Worm (Caenorhabditis elegans): Measurements from ENCODE around the gene R10D12.7.

Gene R10D12.7

ce11 chrV:13934545-13934944 lies 15.3 kb upstream of the R10D12.7 start, which contains the start of gene R10D12.1:
Gene R10D12.1 (minus strand): TSS chrV:13934645.
- TF ChIP-seq unc-62 (GFP tag; optimal IDR thresholded peaks at IDR 0.05): no peak

- no peak for TF ChIP-seq unc-62 (GFP tag; optimal IDR thresholded peaks at IDR 0.05)
These were observed 14.4 kb upstream of the R10D12.7 start for ce11 chrV:13935423-13935822.

ce11 chrV:13936052-13936451 lies 13.8 kb upstream of the R10D12.7 start:
- TF ChIP-seq unc-62 (GFP tag; optimal IDR thresholded peaks at IDR 0.05): no peak

- TF ChIP-seq unc-62 (GFP tag; optimal IDR thresholded peaks at IDR 0.05): no peak
These were observed 13.0 kb upstream of the R10D12.7 start, which contains the start of gene srw-145 for ce11 chrV:13936850-13937249. Gene srw-145 (plus strand): TSS chrV:13937150.

- no peak for TF ChIP-seq unc-62 (GFP tag; optimal IDR thresholded peaks at IDR 0.05)
These were observed 7.8 kb upstream of the R10D12.7 start, which contains the start of gene dpr-1 for ce11 chrV:13942082-13942481. Gene dpr-1 (minus strand): TSS chrV:13942182.

- TF ChIP-seq unc-62 (GFP tag; optimal IDR thresholded peaks at IDR 0.05): no peak
These were observed 3.4 kb upstream of the R10D12.7 start, which contains the start of the genes srx-10 and clec-226 for ce11 chrV:13946385-13947019. Gene srx-10 (minus strand): TSS chrV:13946485. Gene clec-226 (plus strand): TSS chrV:13946969.

ce11 chrV:13949010-13949409 lies 842 bp upstream of the R10D12.7 start, which contains the start of gene R10D12.6:
Gene R10D12.6 (plus strand): TSS chrV:13949310.
- no peak for TF ChIP-seq unc-62 (GFP tag; optimal IDR thresholded peaks at IDR 0.05)

- no peak for TF ChIP-seq unc-62 (GFP tag; optimal IDR thresholded peaks at IDR 0.05)
These were observed 3.3 kb downstream of the R10D12.7 start, which contains the start of gene R10D12.8 for ce11 chrV:13953191-13953590. Gene R10D12.8 (minus strand): TSS chrV:13953291.

ce11 chrV:13954056-13954455 lies 4.2 kb downstream of the R10D12.7 start, which contains the start of gene swt-6:
Gene swt-6 (plus strand): TSS chrV:13954356.
- TF ChIP-seq unc-62 (GFP tag; optimal IDR thresholded peaks at IDR 0.05): no peak

ce11 chrV:13955370-13956089 lies 5.7 kb downstream of the R10D12.7 start:
- TF ChIP-seq unc-62 (GFP tag; optimal IDR thresholded peaks at IDR 0.05): no peak

- no peak for TF ChIP-seq unc-62 (GFP tag; optimal IDR thresholded peaks at IDR 0.05)
These were observed 7.8 kb downstream of the R10D12.7 start for ce11 chrV:13957691-13958090.

- TF ChIP-seq unc-62 (GFP tag; optimal IDR thresholded peaks at IDR 0.05): no peak
These were observed 8.4 kb downstream of the R10D12.7 start, which contains the start of gene R10D12.10 for ce11 chrV:13958247-13958646. Gene R10D12.10 (minus strand): TSS chrV:13958347.

- TF ChIP-seq unc-62 (GFP tag; optimal IDR thresholded peaks at IDR 0.05): no peak
These were observed 11.1 kb downstream of the R10D12.7 start, which contains the start of gene srh-24 for ce11 chrV:13960916-13961315. Gene srh-24 (minus strand): TSS chrV:13961016.

ce11 chrV:13961927-13962419 lies 12.1 kb downstream of the R10D12.7 start, which contains the start of the genes algn-13 and R10D12.13:
Gene algn-13 (minus strand): TSS chrV:13961977.
Gene R10D12.13 (plus strand): TSS chrV:13962417.
- TF ChIP-seq unc-62 (GFP tag; optimal IDR thresholded peaks at IDR 0.05): no peak

- no peak for TF ChIP-seq unc-62 (GFP tag; optimal IDR thresholded peaks at IDR 0.05)
These were observed 13.6 kb downstream of the R10D12.7 start, which contains the start of gene sao-1 for ce11 chrV:13963279-13963976. Gene sao-1 (plus strand): TSS chrV:13963926.
